Worm (Caenorhabditis elegans): ENCODE data around the gene T16G1.18.

DNA sequence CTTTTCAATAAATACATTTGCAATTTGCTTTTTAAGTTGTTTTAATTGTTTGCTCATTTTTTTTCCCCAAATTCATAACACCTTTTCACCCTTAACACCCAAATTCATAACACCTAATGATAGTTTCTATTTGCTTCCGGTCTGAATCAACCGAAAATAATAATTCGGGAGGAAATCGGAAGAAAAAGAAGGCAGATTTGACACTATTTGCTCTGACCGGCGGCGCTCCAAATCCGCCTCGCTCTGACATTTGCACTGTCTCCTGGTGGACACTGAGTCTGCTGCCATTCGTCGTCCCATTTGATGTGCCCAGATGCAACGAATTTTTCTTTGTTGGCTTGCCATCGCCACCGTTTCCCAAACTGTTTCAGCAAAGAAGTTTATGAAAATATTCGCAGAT, 27.0 kb upstream of the T16G1.18 start, which contains the start of gene pqn-67:
- TF ChIP-seq ref-1 (GFP tag; conservative IDR thresholded peaks at IDR 0.05) = no peak
- TF ChIP-seq flt-1 (GFP tag; IDR thresholded peaks at IDR 0.05) = no peak
- TF ChIP-seq ztf-29 (GFP tag; IDR thresholded peaks at IDR 0.05) = no peak
- TF ChIP-seq klf-2 (GFP tag; conservative IDR thresholded peaks at IDR 0.05) = no peak
- no peak for TF ChIP-seq med-1 (GFP tag; optimal IDR thresholded peaks at IDR 0.05; ENCODE audit: insufficient read depth)
- TF ChIP-seq ztf-23 (GFP tag; IDR thresholded peaks at IDR 0.05) = no peak

Data from whole organism, midembryonic.